Worm (Caenorhabditis elegans) whole organism, mixed stage, embryonic: ENCODE measurements around the gene F19H8.2.

Source experiments
- blmp-1 ChIP-seq: fragments of 150-350 bp; optimal IDR thresholded peaks from 2 replicates; lab custom pipeline; 2014; ENCODE audit warnings: missing biosample characterization, missing genetic modification characterization
- ceh-43 ChIP-seq: fragments of 200-800 bp; sonication (Bioruptor generic); optimal IDR thresholded peaks from 2 replicates; lab custom pipeline; 2018; ENCODE audit warnings: mild to moderate bottlenecking, missing genetic modification characterization, moderate library complexity, missing compliant biosample characterization
- ces-1 ChIP-seq: fragments of 150-350 bp; optimal IDR thresholded peaks from 2 replicates; lab custom pipeline; 2014; ENCODE audit warnings: missing biosample characterization, missing genetic modification reagents, missing genetic modification characterization
- flh-1 ChIP-seq: fragments of 200-800 bp; sonication (Bioruptor generic); optimal IDR thresholded peaks from 2 replicates; lab custom pipeline; 2018; ENCODE audit warnings: mild to moderate bottlenecking, missing genetic modification characterization, moderate library complexity, missing compliant biosample characterization
- lin-13 ChIP-seq: fragments of 150-350 bp; optimal IDR thresholded peaks from 2 replicates; lab custom pipeline; 2014; ENCODE audit warnings: missing biosample characterization, missing genetic modification characterization
- lsy-2 ChIP-seq: fragments of 150-350 bp; optimal IDR thresholded peaks from 2 replicates; lab custom pipeline; 2014; ENCODE audit warnings: missing biosample characterization, missing genetic modification characterization
- mep-1 ChIP-seq: fragments of 150-350 bp; optimal IDR thresholded peaks from 2 replicates; lab custom pipeline; 2017; ENCODE audit warnings: missing biosample characterization, missing genetic modification reagents, missing genetic modification characterization, inconsistent platforms
- nhr-237 ChIP-seq: fragments of 150-350 bp; optimal IDR thresholded peaks from 2 replicates; lab custom pipeline; 2014; ENCODE audit warnings: missing biosample characterization, missing genetic modification characterization
- nhr-28 ChIP-seq: fragments of 150-350 bp; optimal IDR thresholded peaks from 2 replicates; lab custom pipeline; 2014; ENCODE audit warnings: missing biosample characterization, missing genetic modification characterization
- pha-4 ChIP-seq: fragments of 150-350 bp; optimal IDR thresholded peaks from 2 replicates; lab custom pipeline; 2018; ENCODE audit warnings: missing biosample characterization, missing genetic modification reagents, missing genetic modification characterization
- snpc-4 ChIP-seq: fragments of 150-350 bp; optimal IDR thresholded peaks from 2 replicates; lab custom pipeline; 2014; ENCODE audit warnings: missing biosample characterization, missing genetic modification characterization
- sptf-1 ChIP-seq: sonication (generic microtip); optimal IDR thresholded peaks from 2 replicates; lab custom pipeline; 2017; ENCODE audit warnings: mild to moderate bottlenecking, missing genetic modification characterization, moderate library complexity, missing compliant biosample characterization
- unc-62 ChIP-seq: fragments of 150-350 bp; optimal IDR thresholded peaks from 2 replicates; lab custom pipeline; 2014; ENCODE audit warnings: missing biosample characterization, missing genetic modification reagents, missing genetic modification characterization
- ztf-11 ChIP-seq: fragments of 150-350 bp; optimal IDR thresholded peaks from 2 replicates; lab custom pipeline; 2014; ENCODE audit warnings: missing biosample characterization, missing genetic modification characterization

ce11 chrII:14608508-14608907 is 2.8 kb upstream of the F19H8.2 start:
- TF ChIP-seq nhr-237: no peak
- TF ChIP-seq lsy-2: no peak
- TF ChIP-seq mep-1 (tag; lab: Kevin White, UChicago): no peak
- TF ChIP-seq pha-4 (tag; lab: Kevin White, UChicago): no peak
- TF ChIP-seq unc-62: no peak
- TF ChIP-seq snpc-4: no peak
- TF ChIP-seq flh-1 (GFP tag; lab: Kevin White, UChicago): no peak
- no peak for TF ChIP-seq nhr-28 (tag; lab: Kevin White, UChicago)
- TF ChIP-seq ztf-11 (tag; lab: Kevin White, UChicago): no peak
- no peak for TF ChIP-seq ces-1
- TF ChIP-seq sptf-1: no peak
- no peak for TF ChIP-seq lin-13 (tag; lab: Kevin White, UChicago)
- TF ChIP-seq blmp-1 (tag; lab: Kevin White, UChicago): no peak
- TF ChIP-seq ceh-43 (GFP tag; lab: Kevin White, UChicago): no peak
